Worm (Caenorhabditis elegans) whole organism, late embryonic: ENCODE results near the gene srd-18.

Experiments used
- C08G9.2 ChIP-seq: sonication (generic microtip); optimal IDR thresholded peaks from 2 replicates; lab custom pipeline; 2016; ENCODE audit warnings: mild to moderate bottlenecking, missing genetic modification characterization, moderate library complexity, missing compliant biosample characterization
- C38D4.7 ChIP-seq: fragments of 200-800 bp; sonication (Bioruptor generic); optimal IDR thresholded peaks from 2 replicates; lab custom pipeline; 2018; ENCODE audit warnings: mild to moderate bottlenecking, missing genetic modification characterization, moderate library complexity, missing compliant biosample characterization
- T23F11.4 ChIP-seq: fragments of 200-800 bp; sonication (Bioruptor generic); optimal IDR thresholded peaks from 2 replicates; lab custom pipeline; 2018; ENCODE audit warnings: mild to moderate bottlenecking, missing genetic modification characterization, missing compliant biosample characterization
- ahr-1 ChIP-seq: sonication (generic microtip); optimal IDR thresholded peaks from 2 replicates; lab custom pipeline; 2016; ENCODE audit warnings: missing genetic modification characterization, missing compliant biosample characterization
- ceh-14 ChIP-seq: sonication (generic microtip); optimal IDR thresholded peaks from 2 replicates; lab custom pipeline; 2016; ENCODE audit warnings: missing genotype, missing genetic modification characterization, missing compliant biosample characterization
- ceh-18 ChIP-seq: sonication (generic microtip); optimal IDR thresholded peaks from 2 replicates; lab custom pipeline; 2016; ENCODE audit warnings: missing genetic modification characterization, missing compliant biosample characterization
- ceh-19 ChIP-seq: fragments of 200-800 bp; sonication (Bioruptor generic); optimal IDR thresholded peaks from 2 replicates; lab custom pipeline; 2018; ENCODE audit warnings: mild to moderate bottlenecking, missing genetic modification characterization, missing compliant biosample characterization
- ceh-2 ChIP-seq: sonication (generic microtip); optimal IDR thresholded peaks from 2 replicates; lab custom pipeline; 2016; ENCODE audit warnings: missing genotype, missing genetic modification characterization, missing compliant biosample characterization
- ceh-22 ChIP-seq: sonication (generic microtip); optimal IDR thresholded peaks from 2 replicates; lab custom pipeline; 2017; ENCODE audit warnings: missing biosample characterization, missing genetic modification characterization
- ceh-24 ChIP-seq: sonication (generic microtip); optimal IDR thresholded peaks from 2 replicates; lab custom pipeline; 2016; ENCODE audit warnings: mild to moderate bottlenecking, missing genetic modification characterization, missing compliant biosample characterization
- ceh-31 ChIP-seq: sonication (generic microtip); optimal IDR thresholded peaks from 2 replicates; lab custom pipeline; 2016; ENCODE audit warnings: missing genetic modification characterization, missing compliant biosample characterization
- ceh-34 ChIP-seq: sonication (generic microtip); optimal IDR thresholded peaks from 2 replicates; lab custom pipeline; 2016; ENCODE audit warnings: mild to moderate bottlenecking, missing genetic modification characterization, missing compliant biosample characterization
- ceh-6 ChIP-seq: fragments of 200-800 bp; sonication (Bioruptor generic); optimal IDR thresholded peaks from 2 replicates; lab custom pipeline; 2018; ENCODE audit warnings: mild to moderate bottlenecking, missing genetic modification characterization, missing compliant biosample characterization
- ceh-9 ChIP-seq: sonication (generic microtip); optimal IDR thresholded peaks from 2 replicates; lab custom pipeline; 2016; ENCODE audit warnings: mild to moderate bottlenecking, missing genetic modification characterization, inconsistent platforms, missing compliant biosample characterization
- che-1 ChIP-seq: sonication (generic microtip); optimal IDR thresholded peaks from 2 replicates; lab custom pipeline; 2016; ENCODE audit warnings: mild to moderate bottlenecking, missing genetic modification characterization, missing compliant biosample characterization
- dmd-4 ChIP-seq: sonication (generic microtip); optimal IDR thresholded peaks from 2 replicates; lab custom pipeline; 2016; ENCODE audit warnings: borderline replicate concordance, missing genetic modification characterization, missing compliant biosample characterization
- elt-2 ChIP-seq: sonication (generic microtip); optimal IDR thresholded peaks from 2 replicates; lab custom pipeline; 2016; ENCODE audit warnings: missing genetic modification reagents, missing genetic modification characterization, missing compliant biosample characterization
- eyg-1 ChIP-seq: sonication (generic microtip); optimal IDR thresholded peaks from 2 replicates; lab custom pipeline; 2016; ENCODE audit warnings: missing genotype, missing genetic modification characterization, missing compliant biosample characterization
- fax-1 ChIP-seq: sonication (generic microtip); optimal IDR thresholded peaks from 2 replicates; lab custom pipeline; 2016; ENCODE audit warnings: missing genotype, missing genetic modification characterization, missing compliant biosample characterization
- gmeb-2 ChIP-seq: sonication (generic microtip); optimal IDR thresholded peaks from 2 replicates; lab custom pipeline; 2016; ENCODE audit warnings: missing genetic modification characterization, inconsistent platforms, missing compliant biosample characterization
- hlh-13 ChIP-seq: fragments of 200-800 bp; sonication (Bioruptor generic); optimal IDR thresholded peaks from 2 replicates; lab custom pipeline; 2018; ENCODE audit warnings: mild to moderate bottlenecking, missing genetic modification characterization, missing compliant biosample characterization
- hlh-15 ChIP-seq: sonication (generic microtip); optimal IDR thresholded peaks from 2 replicates; lab custom pipeline; 2016; ENCODE audit warnings: missing genetic modification characterization, missing compliant biosample characterization
- hlh-30 ChIP-seq: sonication (generic microtip); optimal IDR thresholded peaks from 2 replicates; lab custom pipeline; 2017; ENCODE audit warnings: antibody characterized with exemption, missing genetic modification characterization, missing compliant biosample characterization; ENCODE audit not compliant: insufficient read depth
- hlh-6 ChIP-seq: sonication (generic microtip); optimal IDR thresholded peaks from 2 replicates; lab custom pipeline; 2016; ENCODE audit warnings: missing genotype, missing genetic modification characterization, missing compliant biosample characterization
- hlh-8 ChIP-seq: sonication (generic microtip); optimal IDR thresholded peaks from 2 replicates; lab custom pipeline; 2016; ENCODE audit warnings: missing genotype, missing genetic modification characterization, missing compliant biosample characterization
- madf-2 ChIP-seq: sonication (generic microtip); optimal IDR thresholded peaks from 2 replicates; lab custom pipeline; 2017; ENCODE audit warnings: missing genetic modification characterization, missing compliant biosample characterization
- nfya-1 ChIP-seq: sonication (generic microtip); optimal IDR thresholded peaks from 2 replicates; lab custom pipeline; 2017; ENCODE audit warnings: missing genetic modification characterization, mild to moderate bottlenecking, missing compliant biosample characterization, antibody characterized with exemption, moderate library complexity
- odd-2 ChIP-seq: sonication (generic microtip); optimal IDR thresholded peaks from 2 replicates; lab custom pipeline; 2017; ENCODE audit warnings: antibody characterized with exemption, mild to moderate bottlenecking, missing genetic modification characterization, missing compliant biosample characterization
- pat-9 ChIP-seq: fragments of 200-800 bp; sonication (Bioruptor generic); optimal IDR thresholded peaks from 2 replicates; lab custom pipeline; 2018; ENCODE audit warnings: mild to moderate bottlenecking, missing genetic modification characterization, moderate library complexity, missing compliant biosample characterization
- pax-1 ChIP-seq: fragments of 150-350 bp; optimal IDR thresholded peaks from 2 replicates; lab custom pipeline; 2014; ENCODE audit warnings: missing biosample characterization, missing genetic modification characterization
- pha-2 ChIP-seq: sonication (generic microtip); optimal IDR thresholded peaks from 2 replicates; lab custom pipeline; 2017; ENCODE audit warnings: mild to moderate bottlenecking, missing genetic modification characterization, missing compliant biosample characterization
- pqm-1 ChIP-seq: sonication (generic microtip); optimal IDR thresholded peaks from 2 replicates; lab custom pipeline; 2016; ENCODE audit warnings: missing genetic modification characterization, missing compliant biosample characterization
- pros-1 ChIP-seq: fragments of 150-350 bp; optimal IDR thresholded peaks from 2 replicates; lab custom pipeline; 2014; ENCODE audit warnings: missing biosample characterization, missing genetic modification reagents, missing genetic modification characterization
- ref-2 ChIP-seq: sonication (generic microtip); optimal IDR thresholded peaks from 2 replicates; lab custom pipeline; 2016; ENCODE audit warnings: missing genetic modification characterization, missing compliant biosample characterization
- rnt-1 ChIP-seq: sonication (generic microtip); optimal IDR thresholded peaks from 2 replicates; lab custom pipeline; 2016; ENCODE audit warnings: missing genetic modification characterization, missing compliant biosample characterization
- sdc-2 ChIP-seq: sonication (generic microtip); optimal IDR thresholded peaks from 2 replicates; lab custom pipeline; 2016; ENCODE audit warnings: missing genotype, missing genetic modification characterization, missing compliant biosample characterization
- sox-4 ChIP-seq: sonication (generic microtip); optimal IDR thresholded peaks from 2 replicates; lab custom pipeline; 2017; ENCODE audit warnings: mild to moderate bottlenecking, missing genetic modification characterization, inconsistent platforms, missing compliant biosample characterization
- syd-9 ChIP-seq: sonication (generic microtip); optimal IDR thresholded peaks from 2 replicates; lab custom pipeline; 2016; ENCODE audit warnings: mild to moderate bottlenecking, missing genetic modification characterization, moderate library complexity, missing compliant biosample characterization
- tbx-2 ChIP-seq: sonication (generic microtip); optimal IDR thresholded peaks from 2 replicates; lab custom pipeline; 2016; ENCODE audit warnings: missing genetic modification characterization, missing compliant biosample characterization
- tbx-7 ChIP-seq: sonication (generic microtip); optimal IDR thresholded peaks from 2 replicates; lab custom pipeline; 2016; ENCODE audit warnings: missing genotype, missing genetic modification characterization, missing compliant biosample characterization
- ttx-3 ChIP-seq: sonication (generic microtip); optimal IDR thresholded peaks from 2 replicates; lab custom pipeline; 2016; ENCODE audit warnings: missing genetic modification reagents, missing genetic modification characterization, missing compliant biosample characterization
- unc-3 ChIP-seq, 2 experiments: fragments of 200-800 bp in 1 of 2; sonication (Bioruptor generic) in 1 of 2; sonication (generic microtip) in 1 of 2; conservative IDR thresholded peaks in 1 of 2; optimal IDR thresholded peaks in 1 of 2; 2 replicates each; pipeline versions ENCODE4 v1.3.6 to Lab custom; 2016 to 2022; ENCODE audit warnings: missing compliant biosample characterization in 2 of 2, missing genetic modification characterization in 2 of 2, missing genetic modification reagents in 1 of 2
- unc-42 ChIP-seq: sonication (generic microtip); optimal IDR thresholded peaks from 2 replicates; lab custom pipeline; 2016; ENCODE audit warnings: missing genotype, missing genetic modification characterization, missing compliant biosample characterization
- unc-55 ChIP-seq: sonication (generic microtip); optimal IDR thresholded peaks from 2 replicates; lab custom pipeline; 2017; ENCODE audit warnings: missing biosample characterization, missing genetic modification reagents, missing genetic modification characterization
- unc-86 ChIP-seq: sonication (generic microtip); optimal IDR thresholded peaks from 2 replicates; lab custom pipeline; 2016; ENCODE audit warnings: missing genetic modification characterization, missing compliant biosample characterization

srd-18 gene

DNA sequence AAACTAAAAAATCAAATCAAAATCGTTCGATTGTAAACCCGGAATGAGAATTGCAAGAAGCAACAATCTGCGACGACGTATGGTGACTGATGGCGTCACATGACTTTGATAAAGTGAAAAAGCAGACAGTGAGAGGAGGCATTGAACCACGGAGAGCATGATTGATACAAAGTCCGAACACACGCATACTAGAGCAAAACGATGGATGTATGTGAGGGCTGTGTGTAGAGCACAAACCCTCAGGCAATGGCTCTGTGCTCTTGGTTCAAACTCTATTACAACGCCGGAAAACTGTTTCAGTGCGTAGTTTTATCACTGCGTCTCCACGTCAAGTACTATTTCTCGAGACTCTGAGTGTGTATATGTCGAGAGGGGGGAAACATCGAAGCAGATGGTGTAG lies 24.1 kb downstream of the srd-18 start:
- TF ChIP-seq hlh-30 (tag; lab: Kevin White, UChicago) (peak; percentile 40), ceh-18 (tag; lab: Kevin White, UChicago) (peak; percentile 34), pat-9 (tag; lab: Kevin White, UChicago) (no peak), gmeb-2 (tag; lab: Kevin White, UChicago) (no peak), ceh-19 (no peak), unc-55 (peak; percentile 83), ceh-24 (tag; lab: Kevin White, UChicago) (no peak), C38D4.7 (GFP tag; lab: Kevin White, UChicago) (no peak), unc-86 (tag; lab: Kevin White, UChicago) (no peak), ceh-31 (no peak), ref-2 (tag; lab: Kevin White, UChicago) (no peak), pqm-1 (no peak), unc-3 (GFP tag; conservative IDR thresholded peaks at IDR 0.05; lab: Robert Waterston, UW) (no peak), unc-3 (tag; optimal IDR thresholded peaks at IDR 0.05; lab: Kevin White, UChicago) (no peak), ttx-3 (no peak)

DNA sequence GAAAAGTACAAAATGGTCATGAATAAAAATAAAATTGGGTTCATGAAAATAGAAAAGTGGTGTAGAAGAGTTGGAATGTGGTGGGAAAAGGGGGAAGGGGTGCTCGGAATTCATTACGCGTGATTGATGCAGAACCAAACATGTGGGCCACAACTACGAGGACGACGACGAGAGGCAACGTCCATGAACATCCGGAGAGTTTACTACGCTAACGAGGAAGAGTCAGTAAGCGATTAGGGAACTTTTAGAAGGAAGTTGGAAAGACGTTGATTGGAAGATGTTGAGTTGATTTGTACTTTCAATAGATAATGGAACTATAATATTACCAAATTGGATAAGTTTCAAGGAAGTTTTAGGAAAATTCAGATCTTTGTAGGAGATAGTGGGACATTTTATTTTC lies 25.0 kb downstream of the srd-18 start:
- TF ChIP-seq pax-1: no peak
- no peak for TF ChIP-seq eyg-1
- TF ChIP-seq unc-42 (tag; lab: Kevin White, UChicago): peak; percentile 62
- peak; percentile 12 for TF ChIP-seq ceh-31

DNA sequence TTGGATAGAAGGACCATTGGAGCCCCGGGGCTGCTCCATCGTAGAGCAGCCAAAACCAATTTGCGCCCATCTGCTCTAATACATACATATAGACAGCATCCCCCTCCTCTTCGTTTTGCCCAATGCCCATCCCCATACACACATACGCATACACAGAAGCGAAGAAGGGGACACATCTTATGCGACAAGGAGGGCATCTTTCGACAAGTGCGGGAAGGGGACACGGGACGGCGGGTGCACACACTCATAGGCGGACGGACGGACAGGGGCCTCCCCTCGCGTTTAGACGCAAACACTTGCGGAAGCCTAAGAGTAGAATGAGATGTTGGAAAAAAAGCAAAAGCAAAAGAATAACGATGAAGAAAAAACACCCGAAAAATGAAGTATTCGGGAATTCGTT lies 30.2 kb downstream of the srd-18 start:
- TF ChIP-seq tbx-7 (tag; lab: Kevin White, UChicago) (no peak), hlh-13 (no peak), fax-1 (tag; lab: Kevin White, UChicago) (peak; percentile 5), dmd-4 (peak; percentile 62), pros-1 (peak; percentile 61), C38D4.7 (GFP tag; lab: Kevin White, UChicago) (peak; percentile 25), sdc-2 (tag; lab: Kevin White, UChicago) (peak; percentile 5), pha-2 (tag; lab: Kevin White, UChicago) (no peak), nfya-1 (tag; lab: Kevin White, UChicago) (peak; percentile 42), ceh-9 (tag; lab: Kevin White, UChicago) (no peak), ceh-22 (no peak), odd-2 (tag; lab: Kevin White, UChicago) (no peak), unc-42 (tag; lab: Kevin White, UChicago) (peak; percentile 66), hlh-15 (peak; percentile 43), rnt-1 (tag; lab: Kevin White, UChicago) (peak; percentile 6), sox-4 (tag; lab: Kevin White, UChicago) (peak; percentile 34), C08G9.2 (tag; lab: Kevin White, UChicago) (peak; percentile 23), syd-9 (tag; lab: Kevin White, UChicago) (peak; percentile 40), ceh-2 (tag; lab: Kevin White, UChicago) (peak; percentile 19), ahr-1 (peak; percentile 17), che-1 (peak; percentile 46), elt-2 (tag; lab: Kevin White, UChicago) (peak; percentile 7), hlh-8 (tag; lab: Kevin White, UChicago) (peak; percentile 34), ceh-19 (peak; percentile 60), ceh-6 (GFP tag; lab: Kevin White, UChicago) (peak; percentile 24), T23F11.4 (peak; percentile 51), pax-1 (no peak), ceh-18 (tag; lab: Kevin White, UChicago) (peak; percentile 29), unc-55 (peak; percentile 62), ttx-3 (no peak), hlh-30 (tag; lab: Kevin White, UChicago) (peak; percentile 31), madf-2 (tag; lab: Kevin White, UChicago) (peak; percentile 2), pat-9 (tag; lab: Kevin White, UChicago) (no peak), ceh-14 (tag; lab: Kevin White, UChicago) (peak; percentile 64), ceh-34 (tag; lab: Kevin White, UChicago) (peak; percentile 72), tbx-2 (tag; lab: Kevin White, UChicago) (peak; percentile 64), ceh-31 (peak; percentile 75), eyg-1 (peak; percentile 13), hlh-6 (tag; lab: Kevin White, UChicago) (peak; percentile 60)
